Worm (Caenorhabditis elegans): ENCODE data around the gene F08D12.4.

DNA sequence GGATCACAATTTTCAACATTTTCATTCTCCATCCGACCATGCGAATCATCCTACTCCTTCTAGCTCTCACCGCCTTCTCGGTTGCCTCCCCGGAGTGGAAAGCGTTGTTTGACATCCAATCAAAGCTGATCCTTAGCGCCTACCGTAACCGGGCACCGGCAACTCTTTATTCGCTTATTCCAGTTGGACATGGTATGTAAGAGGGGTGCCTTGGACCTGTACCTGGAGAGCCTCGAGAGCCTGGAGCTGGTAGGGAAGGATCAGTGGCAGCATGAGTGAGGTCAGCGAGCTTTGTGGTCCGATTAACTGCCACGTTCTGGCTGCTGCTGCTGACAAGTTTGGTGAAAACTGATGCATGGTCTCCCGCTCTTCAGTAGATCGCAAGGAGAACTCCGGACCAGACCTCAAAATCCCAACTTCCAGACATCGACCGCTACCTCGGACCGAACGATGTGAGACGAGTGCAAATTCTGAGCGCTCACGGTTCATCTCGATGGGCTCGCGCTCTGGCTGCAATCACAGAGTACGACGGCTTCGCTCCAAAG is 50.0 kb downstream of the F08D12.4 start, which contains the start of gene K12H6.8:
- no peak for TF ChIP-seq flt-1 (GFP tag; IDR thresholded peaks at IDR 0.05)
- peak; percentile 73 for TF ChIP-seq ama-1 (optimal IDR thresholded peaks at IDR 0.05)
- TF ChIP-seq hmg-4 (GFP tag; optimal IDR thresholded peaks at IDR 0.05): no peak
- TF ChIP-seq F13C5.2 (tag; optimal IDR thresholded peaks at IDR 0.05): no peak
- no peak for TF ChIP-seq ets-7 (tag; optimal IDR thresholded peaks at IDR 0.05)
- TF ChIP-seq ceh-36 (tag; optimal IDR thresholded peaks at IDR 0.05): no peak
- TF ChIP-seq tra-4 (tag; optimal IDR thresholded peaks at IDR 0.05): no peak
- no peak for TF ChIP-seq tbx-11 (GFP tag; IDR thresholded peaks at IDR 0.05)
- TF ChIP-seq aly-1 (tag; optimal IDR thresholded peaks at IDR 0.05): no peak
- no peak for TF ChIP-seq hmbx-1 (tag; optimal IDR thresholded peaks at IDR 0.05)
- TF ChIP-seq scrt-1 (GFP tag; IDR thresholded peaks at IDR 0.05): no peak
- TF ChIP-seq sea-1 (GFP tag; conservative IDR thresholded peaks at IDR 0.05): no peak

Measured in whole organism, early embryonic.